Fruit fly (Drosophila melanogaster) whole organism, adult: ENCODE measurements around the gene CG10949.

Experiments
- CG12768 ChIP-seq: fragments of 200-800 bp; sonication (Bioruptor generic); optimal IDR thresholded peaks from 2 replicates; lab custom pipeline; 2017; ENCODE audit warnings: missing biosample characterization, missing genetic modification characterization, mild to moderate bottlenecking, moderate library complexity, missing genetic modification reagents
- CG1620 ChIP-seq: fragments of 200-800 bp; sonication (Bioruptor generic); optimal IDR thresholded peaks from 2 replicates; lab custom pipeline; 2016; ENCODE audit warnings: missing biosample characterization, missing genetic modification characterization
- CG33017 ChIP-seq: fragments of 200-800 bp; sonication (Bioruptor generic); optimal IDR thresholded peaks from 2 replicates; lab custom pipeline; 2018; ENCODE audit warnings: missing biosample characterization, mild to moderate bottlenecking, missing genetic modification characterization, moderate library complexity
- CG5204 ChIP-seq: fragments of 200-800 bp; sonication (Bioruptor generic); optimal IDR thresholded peaks from 2 replicates; lab custom pipeline; 2016; ENCODE audit warnings: missing biosample characterization, missing genetic modification characterization
- CG7045 ChIP-seq: fragments of 200-800 bp; sonication (Bioruptor generic); optimal IDR thresholded peaks from 2 replicates; lab custom pipeline; 2017; ENCODE audit warnings: missing biosample characterization, mild to moderate bottlenecking, missing genetic modification characterization
- CG7101 ChIP-seq: fragments of 200-800 bp; sonication (Bioruptor generic); optimal IDR thresholded peaks from 2 replicates; lab custom pipeline; 2018; ENCODE audit warnings: missing biosample characterization, mild to moderate bottlenecking, missing genetic modification characterization, moderate library complexity
- cic ChIP-seq: fragments of 200-800 bp; sonication (Bioruptor generic); optimal IDR thresholded peaks from 2 replicates; lab custom pipeline; 2017; ENCODE audit warnings: missing biosample characterization, mild to moderate bottlenecking, missing genetic modification characterization, moderate library complexity
- cnc ChIP-seq, 2 experiments: fragments of >200 bp; optimal IDR thresholded peaks; 2 replicates each; lab custom pipeline; 2017
- toe ChIP-seq: fragments of 200-800 bp; sonication (Bioruptor generic); optimal IDR thresholded peaks from 2 replicates; lab custom pipeline; 2016; ENCODE audit warnings: missing biosample characterization, missing genetic modification characterization

dm6 chr2L:20429458-20429857 lies 12.7 kb upstream of the CG10949 start:
- TF ChIP-seq cic (GFP tag; lab: Kevin White, UChicago) (no peak), CG7045 (GFP tag; lab: Kevin White, UChicago) (no peak), CG5204 (GFP tag; lab: Kevin White, UChicago) (no peak), cnc (optimal IDR thresholded peaks at IDR 0.05; lab: Kevin White, UChicago) (no peak), toe (GFP tag; lab: Kevin White, UChicago) (no peak), CG7101 (tag; lab: Kevin White, UChicago) (no peak), CG12768 (GFP tag; lab: Kevin White, UChicago) (no peak), CG33017 (tag; lab: Kevin White, UChicago) (no peak), CG1620 (GFP tag; lab: Kevin White, UChicago) (no peak)
